Worm (Caenorhabditis elegans) whole organism, L3 larva: Measurements from ENCODE around the gene fbxa-79.

Experiments used
- R02D3.7 ChIP-seq: fragments of 150-350 bp; optimal IDR thresholded peaks from 2 replicates; lab custom pipeline; 2014; ENCODE audit warnings: missing biosample characterization, missing genetic modification characterization
- aly-2 ChIP-seq: fragments of 150-350 bp; optimal IDR thresholded peaks from 2 replicates; lab custom pipeline; 2014; ENCODE audit warnings: missing biosample characterization, missing genetic modification characterization
- fos-1 ChIP-seq: fragments of 150-350 bp; optimal IDR thresholded peaks from 2 replicates; lab custom pipeline; 2014; ENCODE audit warnings: missing biosample characterization, missing genetic modification characterization
- mdl-1 ChIP-seq: fragments of 150-350 bp; optimal IDR thresholded peaks from 2 replicates; lab custom pipeline; 2014; ENCODE audit warnings: missing biosample characterization, missing genetic modification characterization
- nhr-77 ChIP-seq: fragments of 150-350 bp; optimal IDR thresholded peaks from 2 replicates; lab custom pipeline; 2014; ENCODE audit warnings: missing biosample characterization, missing genetic modification characterization
- pqm-1 ChIP-seq: fragments of 150-350 bp; optimal IDR thresholded peaks from 2 replicates; lab custom pipeline; 2017; ENCODE audit warnings: missing biosample characterization, missing genetic modification characterization, inconsistent platforms

DNA sequence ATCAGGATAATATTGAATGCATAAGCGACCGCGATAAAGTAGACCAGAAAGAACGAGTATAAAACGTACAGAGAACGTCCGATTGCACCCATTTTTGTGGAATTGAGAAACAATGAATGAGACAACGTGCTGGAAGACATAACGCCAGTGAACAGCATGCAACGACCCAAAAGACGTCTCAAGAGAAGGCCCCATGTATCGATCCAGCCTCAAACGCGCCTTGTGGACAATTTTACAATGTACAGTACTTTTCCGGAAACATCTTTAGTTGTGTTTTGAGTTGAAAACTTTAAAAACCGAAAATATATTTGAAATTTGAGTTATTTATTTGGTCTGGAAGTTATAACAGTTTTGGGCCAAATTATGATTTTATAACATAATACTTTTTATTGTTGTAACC, 42.7 kb upstream of the fbxa-79 start, which contains the start of gene Y82E9BL.3:
- TF ChIP-seq nhr-77 (tag; lab: Kevin White, UChicago) (no peak), pqm-1 (tag; lab: Kevin White, UChicago) (no peak), mdl-1 (tag; lab: Kevin White, UChicago) (no peak), fos-1 (tag; lab: Kevin White, UChicago) (no peak), R02D3.7 (tag; lab: Kevin White, UChicago) (no peak), aly-2 (tag; lab: Kevin White, UChicago) (no peak)
